Fruit fly (Drosophila melanogaster) whole organism, pupa: ENCODE data around the gene CG13309.

Experiments
- CG10348 ChIP-seq: fragments of 200-800 bp; sonication (Bioruptor generic); IDR thresholded peaks from 2 replicates; pipeline ENCODE4 v1.3.6; 2022; ENCODE audit warnings: missing biosample characterization, missing genetic modification characterization
- CG12605 ChIP-seq: fragments of 200-800 bp; sonication (Bioruptor generic); IDR thresholded peaks from 2 replicates; pipeline ENCODE4 v1.3.6; 2022; ENCODE audit warnings: missing biosample characterization, missing genetic modification characterization
- CG13204 ChIP-seq: fragments of 200-800 bp; sonication (Bioruptor generic); optimal IDR thresholded peaks from 2 replicates; lab custom pipeline; 2018; ENCODE audit warnings: missing biosample characterization, mild to moderate bottlenecking, missing genetic modification characterization, moderate library complexity
- CG14655 ChIP-seq: fragments of 200-800 bp; sonication (Bioruptor generic); optimal IDR thresholded peaks from 3 replicates; lab custom pipeline; 2017; ENCODE audit warnings: mild to moderate bottlenecking, missing biosample characterization, missing genetic modification reagents, missing genetic modification characterization
- CG15710 ChIP-seq: fragments of 200-800 bp; sonication (Bioruptor generic); optimal IDR thresholded peaks from 2 replicates; lab custom pipeline; 2018; ENCODE audit warnings: missing biosample characterization, mild to moderate bottlenecking, missing genetic modification characterization, moderate library complexity
- CG17806 ChIP-seq: fragments of 200-800 bp; sonication (Bioruptor generic); optimal IDR thresholded peaks from 2 replicates; lab custom pipeline; 2018; ENCODE audit warnings: missing biosample characterization, mild to moderate bottlenecking, missing genetic modification characterization, moderate library complexity
- CG32121 ChIP-seq: fragments of 200-800 bp; sonication (Bioruptor generic); IDR thresholded peaks from 2 replicates; pipeline ENCODE4 v1.3.6; 2022; ENCODE audit warnings: missing biosample characterization, missing genetic modification characterization
- CG34367 ChIP-seq: fragments of 200-800 bp; sonication (Bioruptor generic); optimal IDR thresholded peaks from 2 replicates; lab custom pipeline; 2018; ENCODE audit warnings: missing biosample characterization, mild to moderate bottlenecking, missing genetic modification characterization
- CG4496 ChIP-seq: fragments of 200-800 bp; sonication (Bioruptor generic); IDR thresholded peaks from 3 replicates; pipeline ENCODE4 v1.3.6; 2022; ENCODE audit warnings: missing biosample characterization, missing genetic modification characterization
- CG8159 ChIP-seq: fragments of 200-800 bp; sonication (Bioruptor generic); optimal IDR thresholded peaks from 3 replicates; lab custom pipeline; 2018; ENCODE audit warnings: missing biosample characterization, mild to moderate bottlenecking, missing genetic modification characterization, moderate library complexity
- CG8301 ChIP-seq: fragments of 200-800 bp; sonication (Bioruptor generic); optimal IDR thresholded peaks from 2 replicates; lab custom pipeline; 2018; ENCODE audit warnings: missing biosample characterization, mild to moderate bottlenecking, missing genetic modification characterization
- CG9948 ChIP-seq: fragments of 200-800 bp; sonication (Bioruptor generic); optimal IDR thresholded peaks from 2 replicates; lab custom pipeline; 2018; ENCODE audit warnings: missing biosample characterization, mild to moderate bottlenecking, missing genetic modification characterization, moderate library complexity
- D1 ChIP-seq: fragments of 200-800 bp; sonication (Bioruptor generic); optimal IDR thresholded peaks from 2 replicates; lab custom pipeline; 2018; ENCODE audit warnings: missing biosample characterization, mild to moderate bottlenecking, missing genetic modification characterization, moderate library complexity
- EcR ChIP-seq: fragments of 200-800 bp; sonication (Bioruptor generic); optimal IDR thresholded peaks from 3 replicates; lab custom pipeline; 2019; ENCODE audit warnings: missing biosample characterization, missing genetic modification characterization, mild to moderate bottlenecking, moderate library complexity, missing genetic modification reagents
- Ets98B ChIP-seq: fragments of 200-800 bp; sonication (Bioruptor generic); IDR thresholded peaks from 2 replicates; pipeline ENCODE4 v1.3.6; 2022; ENCODE audit warnings: missing biosample characterization, missing genetic modification characterization
- Pif1A ChIP-seq: fragments of 200-800 bp; sonication (Bioruptor generic); optimal IDR thresholded peaks from 3 replicates; lab custom pipeline; 2016; ENCODE audit warnings: missing biosample characterization, missing genetic modification characterization
- Pif1B ChIP-seq: fragments of 200-800 bp; sonication (Bioruptor generic); optimal IDR thresholded peaks from 3 replicates; lab custom pipeline; 2016; ENCODE audit warnings: missing biosample characterization, missing genetic modification characterization
- Snoo ChIP-seq: fragments of 200-800 bp; sonication (Bioruptor generic); optimal IDR thresholded peaks from 3 replicates; lab custom pipeline; 2017; ENCODE audit warnings: missing biosample characterization, mild to moderate bottlenecking, missing genetic modification characterization, inconsistent platforms
- fd96Ca ChIP-seq: fragments of 200-800 bp; sonication (Bioruptor generic); IDR thresholded peaks from 3 replicates; pipeline ENCODE4 v1.3.6; 2022; ENCODE audit warnings: missing biosample characterization, missing genetic modification characterization
- gl ChIP-seq: fragments of 200-800 bp; sonication (Bioruptor generic); optimal IDR thresholded peaks from 2 replicates; lab custom pipeline; 2018; ENCODE audit warnings: missing biosample characterization, mild to moderate bottlenecking, missing genetic modification characterization
- rn ChIP-seq: fragments of 200-800 bp; sonication (Bioruptor generic); IDR thresholded peaks from 2 replicates; pipeline ENCODE4 v1.3.6; 2022; ENCODE audit warnings: missing biosample characterization, missing genetic modification characterization

CG13309 gene

DNA sequence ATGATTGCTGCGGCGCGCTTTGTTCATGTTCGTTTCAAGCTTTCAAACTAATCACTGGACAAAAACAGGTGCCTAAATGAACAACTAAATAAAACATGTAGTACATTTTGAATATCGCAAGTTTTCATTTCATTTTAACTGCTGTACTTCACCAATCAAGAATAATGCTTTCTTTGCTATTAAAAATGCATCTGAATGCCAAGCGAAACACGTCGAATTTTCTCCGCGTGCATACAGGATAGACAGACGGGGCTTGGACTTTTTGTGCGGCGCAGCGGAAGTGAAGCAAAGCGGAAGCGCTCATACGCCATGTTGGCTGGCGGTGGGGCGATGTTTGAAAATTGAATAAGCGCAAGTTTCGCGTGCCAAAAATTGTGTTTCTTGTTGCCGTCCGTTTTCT lies 43.2 kb downstream of the CG13309 start:
- TF ChIP-seq CG8159 (no peak), CG13204 (no peak), CG4496 (GFP tag; lab: Robert Waterston, UW) (peak; percentile 43; the same call in 1 of the 3 replicates), Pif1B (no peak), CG34367 (tag; lab: Kevin White, UChicago) (no peak), CG8301 (tag; lab: Kevin White, UChicago) (peak; percentile 30), CG32121 (0 out of 2 replicates have a peak, but pooled peaks have one; percentile 18), Ets98B (no peak), fd96Ca (0 out of 3 replicates have a peak, but pooled peaks have one; percentile 44), CG14655 (GFP tag; lab: Kevin White, UChicago) (peak; percentile 19), CG12605 (GFP tag; lab: Robert Waterston, UW) (no peak), CG9948 (tag; lab: Kevin White, UChicago) (no peak), CG15710 (no peak), gl (tag; lab: Kevin White, UChicago) (no peak)

DNA sequence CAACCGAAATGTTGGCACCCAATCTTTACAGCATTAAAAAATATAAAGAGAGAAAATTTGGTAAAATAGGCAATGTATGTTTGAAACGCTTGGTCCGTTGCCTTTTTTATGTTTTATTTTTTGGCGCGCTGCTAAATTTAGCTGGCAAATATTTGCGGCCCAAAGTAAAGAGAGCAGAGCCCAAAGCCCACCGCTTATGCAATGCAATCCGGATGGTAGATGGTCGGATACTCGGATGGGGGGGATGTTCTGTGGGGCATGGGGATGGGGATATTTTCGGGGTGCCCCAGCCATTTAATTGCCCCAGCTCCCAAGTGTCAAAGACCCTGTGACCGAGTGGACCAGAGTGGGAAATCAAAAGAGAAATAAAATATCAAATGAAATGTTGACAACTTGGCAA lies 45.1 kb downstream of the CG13309 start:
- TF ChIP-seq Pif1B = no peak
- peak; percentile 56 for TF ChIP-seq CG32121
- no peak for TF ChIP-seq Snoo

- TF ChIP-seq Pif1A (no peak), fd96Ca (no peak), CG10348 (GFP tag; lab: Robert Waterston, UW) (no peak)
Observed at dm6 chr3L:8856875-8857274, 46.7 kb downstream of the CG13309 start.

DNA sequence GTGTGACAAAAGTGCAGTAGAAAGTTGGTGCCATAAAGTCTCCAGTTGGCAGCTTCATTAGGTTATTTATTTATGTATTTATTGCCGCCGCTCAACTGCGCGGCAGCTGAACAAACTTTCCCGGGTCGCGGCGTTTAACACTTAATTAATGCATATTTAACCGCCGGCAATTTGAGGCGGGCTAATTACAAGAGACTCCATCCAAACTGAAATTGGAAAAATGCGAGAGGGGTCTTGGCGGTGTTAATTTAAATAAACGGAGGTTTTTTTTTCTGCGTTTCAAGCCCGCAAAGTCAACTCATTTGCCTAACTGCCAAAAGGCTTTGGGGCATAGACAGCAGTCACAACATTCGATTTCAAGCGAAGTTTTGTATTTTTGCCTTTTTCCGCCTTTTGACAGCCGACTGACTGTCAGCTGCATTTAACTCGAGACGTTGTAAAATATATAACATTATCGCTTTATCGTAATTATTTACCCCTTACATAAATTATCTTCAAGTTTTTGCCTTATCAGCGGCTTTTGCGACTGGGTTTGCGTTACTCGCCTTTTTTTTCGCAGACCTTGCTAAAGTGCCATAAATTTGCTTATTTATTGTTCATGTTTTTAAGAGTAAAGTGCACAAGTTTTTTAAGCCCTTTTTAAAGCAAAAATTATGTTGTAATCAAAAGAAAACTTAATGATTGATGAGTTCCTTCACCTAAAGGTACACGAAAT lies 47.6 kb downstream of the CG13309 start:
- TF ChIP-seq CG10348 (GFP tag; lab: Robert Waterston, UW) (no peak), CG13204 (no peak), gl (tag; lab: Kevin White, UChicago) (no peak), CG32121 (no peak), Pif1B (no peak), CG4496 (GFP tag; lab: Robert Waterston, UW) (no peak), Pif1A (no peak)

- TF ChIP-seq CG32121 = no peak
- TF ChIP-seq CG13204 = no peak
- TF ChIP-seq CG9948 (tag; lab: Kevin White, UChicago) = peak; percentile 73
- peak; percentile 75 for TF ChIP-seq CG17806 (tag; lab: Kevin White, UChicago)
- TF ChIP-seq CG12605 (GFP tag; lab: Robert Waterston, UW) = no peak
- peak; percentile 48 for TF ChIP-seq Pif1A
- TF ChIP-seq gl (tag; lab: Kevin White, UChicago) = no peak
- no peak for TF ChIP-seq EcR (GFP tag; lab: Kevin White, UChicago)
- TF ChIP-seq Snoo = no peak
- peak; percentile 74 for TF ChIP-seq CG8301 (tag; lab: Kevin White, UChicago)
- no peak for TF ChIP-seq rn (GFP tag; lab: Robert Waterston, UW)
- peak; percentile 6 for TF ChIP-seq CG15710
- peak; percentile 76 for TF ChIP-seq CG14655 (GFP tag; lab: Kevin White, UChicago)
- TF ChIP-seq CG34367 (tag; lab: Kevin White, UChicago) = peak; percentile 2
- TF ChIP-seq D1 = peak; percentile 36
- TF ChIP-seq CG10348 (GFP tag; lab: Robert Waterston, UW) = no peak
- peak; percentile 28 for TF ChIP-seq Pif1B
- TF ChIP-seq Ets98B = no peak
- peak; percentile 40 for TF ChIP-seq CG8159
- no peak for TF ChIP-seq fd96Ca
- TF ChIP-seq CG4496 (GFP tag; lab: Robert Waterston, UW) = no peak
Observed at dm6 chr3L:8859936-8860335, 49.7 kb downstream of the CG13309 start.

- TF ChIP-seq CG13204 (no peak), CG34367 (tag; lab: Kevin White, UChicago) (no peak), rn (GFP tag; lab: Robert Waterston, UW) (no peak), Ets98B (no peak), gl (tag; lab: Kevin White, UChicago) (no peak), CG15710 (no peak), CG10348 (GFP tag; lab: Robert Waterston, UW) (no peak), EcR (GFP tag; lab: Kevin White, UChicago) (no peak), fd96Ca (no peak), CG4496 (GFP tag; lab: Robert Waterston, UW) (no peak), CG17806 (tag; lab: Kevin White, UChicago) (no peak), CG12605 (GFP tag; lab: Robert Waterston, UW) (no peak), CG8159 (no peak), Pif1A (no peak), CG9948 (tag; lab: Kevin White, UChicago) (no peak), D1 (no peak), Snoo (no peak)
Observed at dm6 chr3L:8860746-8861145, 50.6 kb downstream of the CG13309 start.
